Worm (Caenorhabditis elegans) whole organism, L2 larva: ENCODE data around the gene nhr-164.

Source experiments
- C34F6.9 ChIP-seq: fragments of 150-350 bp; optimal IDR thresholded peaks from 2 replicates; lab custom pipeline; 2014; ENCODE audit warnings: missing biosample characterization, missing genetic modification characterization
- F13H6.1 ChIP-seq: sonication (generic microtip); optimal IDR thresholded peaks from 2 replicates; lab custom pipeline; 2016; ENCODE audit warnings: missing genetic modification characterization, missing compliant biosample characterization
- R02D3.7 ChIP-seq: fragments of 150-350 bp; optimal IDR thresholded peaks from 2 replicates; lab custom pipeline; 2014; ENCODE audit warnings: missing biosample characterization, missing genetic modification characterization
- ZK546.5 ChIP-seq: sonication (generic microtip); optimal IDR thresholded peaks from 2 replicates; lab custom pipeline; 2017; ENCODE audit warnings: missing biosample characterization, missing genetic modification characterization
- alr-1 ChIP-seq: fragments of 150-350 bp; optimal IDR thresholded peaks from 2 replicates; lab custom pipeline; 2014; ENCODE audit warnings: missing biosample characterization, missing genetic modification characterization
- ama-1 ChIP-seq: fragments of 150-350 bp; optimal IDR thresholded peaks from 2 replicates; lab custom pipeline; 2018; ENCODE audit warnings: inconsistent platforms
- dmd-4 ChIP-seq: sonication (generic microtip); optimal IDR thresholded peaks from 2 replicates; lab custom pipeline; 2017; ENCODE audit warnings: missing biosample characterization, missing genetic modification characterization
- egl-27 ChIP-seq: sonication (generic microtip); optimal IDR thresholded peaks from 3 replicates; lab custom pipeline; 2017; ENCODE audit warnings: missing biosample characterization, missing genetic modification reagents, missing genetic modification characterization
- elt-1 ChIP-seq: fragments of 150-350 bp; optimal IDR thresholded peaks from 2 replicates; lab custom pipeline; 2014; ENCODE audit warnings: missing biosample characterization, missing genetic modification characterization
- elt-3 ChIP-seq: sonication (generic microtip); optimal IDR thresholded peaks from 2 replicates; lab custom pipeline; 2017; ENCODE audit warnings: missing biosample characterization, missing genetic modification characterization
- gmeb-1 ChIP-seq: fragments of 150-350 bp; optimal IDR thresholded peaks from 2 replicates; lab custom pipeline; 2014; ENCODE audit warnings: missing biosample characterization, missing genetic modification characterization
- lin-13 ChIP-seq: fragments of 150-350 bp; optimal IDR thresholded peaks from 2 replicates; lab custom pipeline; 2014; ENCODE audit warnings: missing biosample characterization, missing genetic modification reagents, missing genetic modification characterization
- lin-39 ChIP-seq: fragments of 150-350 bp; optimal IDR thresholded peaks from 2 replicates; lab custom pipeline; 2014; ENCODE audit warnings: missing biosample characterization, missing genetic modification reagents, missing genetic modification characterization
- lsy-2 ChIP-seq, 2 experiments: fragments of 150-350 bp in 1 of 2; sonication (generic microtip) in 1 of 2; optimal IDR thresholded peaks; 2 replicates each; lab custom pipeline; 2014 to 2017; ENCODE audit warnings: missing biosample characterization in 2 of 2, missing genetic modification characterization in 2 of 2
- mbf-1 ChIP-seq: sonication (generic microtip); optimal IDR thresholded peaks from 2 replicates; lab custom pipeline; 2017; ENCODE audit warnings: missing biosample characterization, missing genetic modification characterization
- mdl-1 ChIP-seq, 2 experiments: fragments of 150-350 bp in 1 of 2; sonication (generic microtip) in 1 of 2; optimal IDR thresholded peaks; 2 replicates each; lab custom pipeline; 2017; ENCODE audit warnings: missing biosample characterization in 2 of 2, missing genetic modification characterization in 2 of 2
- nhr-10 ChIP-seq: sonication (generic microtip); optimal IDR thresholded peaks from 2 replicates; lab custom pipeline; 2017; ENCODE audit warnings: missing biosample characterization, missing genetic modification characterization
- nhr-11 ChIP-seq: fragments of 150-350 bp; optimal IDR thresholded peaks from 2 replicates; lab custom pipeline; 2014; ENCODE audit warnings: missing biosample characterization, missing genetic modification characterization
- nhr-12 ChIP-seq: fragments of 150-350 bp; optimal IDR thresholded peaks from 2 replicates; lab custom pipeline; 2014; ENCODE audit warnings: missing biosample characterization, missing genetic modification characterization
- nhr-129 ChIP-seq: fragments of 150-350 bp; optimal IDR thresholded peaks from 2 replicates; lab custom pipeline; 2014; ENCODE audit warnings: missing biosample characterization, missing genetic modification characterization
- nhr-23 ChIP-seq: fragments of 150-350 bp; optimal IDR thresholded peaks from 2 replicates; lab custom pipeline; 2014; ENCODE audit warnings: missing biosample characterization, missing genetic modification reagents, missing genetic modification characterization
- sma-3 ChIP-seq: sonication (generic microtip); optimal IDR thresholded peaks from 2 replicates; lab custom pipeline; 2016; ENCODE audit warnings: missing genetic modification reagents, missing genetic modification characterization, missing compliant biosample characterization
- unc-39 ChIP-seq: fragments of 150-350 bp; optimal IDR thresholded peaks from 2 replicates; lab custom pipeline; 2014; ENCODE audit warnings: missing biosample characterization, missing genetic modification characterization
- unc-55 ChIP-seq: fragments of 150-350 bp; sonication (generic microtip); optimal IDR thresholded peaks from 3 replicates; lab custom pipeline; 2014; ENCODE audit warnings: missing biosample characterization, missing genetic modification reagents, missing genetic modification characterization
- unc-62 ChIP-seq: fragments of 150-350 bp; optimal IDR thresholded peaks from 2 replicates; lab custom pipeline; 2014; ENCODE audit warnings: missing biosample characterization, missing genetic modification reagents, missing genetic modification characterization
- zag-1 ChIP-seq: fragments of 150-350 bp; optimal IDR thresholded peaks from 2 replicates; lab custom pipeline; 2014; ENCODE audit warnings: missing biosample characterization, missing genetic modification characterization
- ztf-1 ChIP-seq: fragments of 200-800 bp; sonication (Bioruptor generic); conservative IDR thresholded peaks from 2 replicates; pipeline ENCODE4 v1.3.6; 2022; ENCODE audit warnings: missing genetic modification characterization, missing compliant biosample characterization

nhr-164 gene

DNA sequence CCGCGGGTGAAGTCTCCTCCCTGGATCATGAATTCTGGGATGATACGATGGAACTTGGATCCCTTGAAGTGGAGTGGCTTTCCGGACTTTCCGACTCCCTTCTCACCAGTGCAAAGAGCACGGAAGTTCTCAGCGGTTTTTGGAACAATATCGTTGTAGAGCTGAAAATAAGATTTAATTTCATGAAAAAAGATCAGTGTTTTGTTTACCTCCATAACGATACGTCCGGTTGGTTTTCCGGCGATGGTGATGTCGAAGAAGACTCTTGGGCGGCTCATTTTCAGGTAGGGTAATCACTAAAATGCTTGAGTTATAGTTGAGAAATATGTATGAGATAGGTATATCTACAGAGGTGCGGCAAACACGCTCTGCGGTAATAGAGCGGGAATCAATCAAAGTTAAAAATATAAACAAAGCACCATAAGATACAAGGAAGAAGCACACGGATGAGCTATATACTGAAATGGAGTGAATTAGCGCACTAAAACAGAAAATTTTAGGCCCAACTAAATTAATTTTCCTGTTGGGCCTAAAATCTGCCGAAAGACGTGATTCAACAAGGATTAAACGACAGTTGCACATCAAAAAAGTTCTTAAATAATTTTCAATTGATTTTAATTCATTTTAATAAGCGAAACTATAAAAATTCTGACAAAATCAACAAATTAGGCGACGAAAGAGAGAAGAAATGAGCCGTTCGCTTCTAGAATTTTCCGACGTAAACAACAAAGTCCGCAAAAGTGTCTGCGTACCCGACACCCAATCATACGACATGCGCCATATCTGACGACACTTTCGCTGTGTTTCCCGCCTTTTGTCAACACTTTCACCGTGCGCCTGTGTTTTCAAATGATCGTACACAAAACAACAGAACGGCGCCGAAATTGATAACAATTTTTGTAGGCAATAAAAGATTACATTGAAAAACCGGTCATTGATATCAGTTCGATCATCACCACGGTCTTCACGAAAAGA, 48.2 kb downstream of the nhr-164 start, which contains the start of the genes cyn-7 and bath-36 (continued):
- TF ChIP-seq elt-1 (tag; lab: Kevin White, UChicago) (no peak), zag-1 (tag; lab: Kevin White, UChicago) (no peak), unc-62 (no peak), ztf-1 (GFP tag; lab: Robert Waterston, UW) (no peak), nhr-23 (tag; lab: Kevin White, UChicago) (no peak), alr-1 (tag; lab: Kevin White, UChicago) (no peak), sma-3 (peak; percentile 88), lin-39 (no peak), mdl-1 (tag; optimal IDR thresholded peaks at IDR 0.05; lab: Kevin White, UChicago) (peak in 1 of 2 experiments; percentile 18)

DNA sequence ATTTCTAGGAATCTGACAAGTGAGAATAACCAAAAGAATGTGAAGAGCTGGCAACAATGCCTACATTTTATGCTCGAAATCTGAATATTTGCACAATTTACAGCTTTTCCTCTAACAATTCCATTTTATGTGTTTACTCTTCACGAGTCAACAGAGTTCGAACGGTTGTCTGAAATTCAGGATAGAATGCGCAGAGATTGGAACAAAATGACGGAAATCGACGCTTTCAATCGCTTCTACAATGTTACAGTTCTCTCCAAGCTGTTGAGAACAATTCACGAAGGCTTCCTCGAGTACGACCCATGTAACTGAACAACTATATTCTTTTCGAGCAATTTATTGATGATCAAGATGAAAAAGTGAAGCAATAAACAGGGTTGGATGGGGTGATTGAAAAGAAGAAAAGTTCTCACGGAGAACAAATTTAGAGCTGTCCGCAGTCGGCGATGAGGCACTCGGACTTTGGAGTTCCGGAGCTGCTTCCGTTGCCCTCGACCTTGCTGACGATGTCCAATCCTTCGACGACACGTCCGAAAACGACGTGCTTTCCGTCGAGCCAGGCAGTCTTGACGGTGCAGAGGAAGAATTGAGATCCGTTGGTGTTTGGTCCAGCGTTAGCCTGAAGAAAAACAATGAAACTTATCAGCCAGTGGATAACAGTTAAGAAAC, 49.2 kb downstream of the nhr-164 start, which contains the start of gene Y75B12B.3:
Y75B12B.3 (minus strand) TSS at position 21 of the 669 bp plus-strand sequence.
- peak; percentile 75 for TF ChIP-seq ama-1 (lab: Kevin White, UChicago)
- TF ChIP-seq unc-62: no peak
- peak in 1 of 2 experiments; percentile 29 for TF ChIP-seq lsy-2 (tag; optimal IDR thresholded peaks at IDR 0.05; lab: Kevin White, UChicago)
- no peak for TF ChIP-seq nhr-12 (tag; lab: Kevin White, UChicago)

DNA sequence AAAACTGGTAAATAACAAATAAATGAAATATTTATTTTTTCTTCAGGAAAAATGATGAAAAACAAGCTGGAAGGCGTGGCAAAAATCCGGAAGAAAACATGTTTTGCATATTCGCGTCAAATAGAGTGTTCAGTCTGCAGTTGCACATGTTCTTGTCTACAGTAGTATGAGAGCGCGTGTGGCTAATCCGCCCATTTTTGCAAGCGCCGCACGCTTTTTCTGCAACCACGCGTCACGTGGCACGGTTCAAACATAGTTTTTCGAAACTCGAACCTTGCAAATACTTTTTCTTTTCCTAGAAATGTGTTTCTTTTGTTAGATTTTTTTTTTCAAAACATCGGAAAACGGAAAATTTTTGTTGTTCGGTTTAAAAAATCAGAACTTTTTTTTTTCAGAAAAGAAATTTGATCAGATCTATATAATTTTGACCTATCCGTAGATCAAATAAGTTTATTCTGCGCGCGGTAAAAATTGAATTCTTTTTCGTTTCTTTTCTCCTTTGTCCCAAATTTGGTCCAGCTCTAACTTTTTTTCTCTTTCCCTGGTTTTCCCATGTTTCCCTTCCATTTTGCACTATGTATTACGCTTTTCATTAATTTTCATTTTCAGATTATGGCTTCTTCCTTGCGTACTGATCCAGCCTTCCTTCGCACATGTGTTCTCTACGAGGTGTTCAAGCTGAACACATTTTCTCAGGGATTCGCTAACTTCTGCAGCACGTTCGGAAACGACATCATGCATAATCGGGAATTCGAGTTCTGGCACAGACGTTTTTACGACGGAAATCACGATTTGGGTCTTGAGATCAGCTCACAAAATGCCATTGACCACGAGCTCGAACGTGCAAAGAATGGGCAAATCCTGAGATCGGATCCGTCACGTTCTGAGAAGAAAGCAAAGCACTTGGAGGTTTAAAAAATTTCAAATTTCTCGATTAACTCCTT, 51.2 kb downstream of the nhr-164 start, which contains the start of gene Y75B12B.1:
Y75B12B.1 (plus strand) TSS at position 603 of the 944 bp plus-strand sequence.
- TF ChIP-seq egl-27 (tag; lab: Kevin White, UChicago) (no peak), R02D3.7 (no peak), nhr-11 (no peak), nhr-129 (tag; lab: Kevin White, UChicago) (no peak), lin-13 (GFP tag; lab: Kevin White, UChicago) (no peak), F13H6.1 (tag; lab: Kevin White, UChicago) (no peak), lin-39 (no peak), mbf-1 (no peak), unc-55 (GFP tag; lab: Kevin White, UChicago) (no peak), nhr-10 (tag; lab: Kevin White, UChicago) (no peak), zag-1 (tag; lab: Kevin White, UChicago) (no peak), elt-3 (tag; lab: Kevin White, UChicago) (no peak), ZK546.5 (tag; lab: Kevin White, UChicago) (no peak), gmeb-1 (tag; lab: Kevin White, UChicago) (no peak), C34F6.9 (tag; lab: Kevin White, UChicago) (no peak), unc-39 (tag; lab: Kevin White, UChicago) (no peak), dmd-4 (tag; lab: Kevin White, UChicago) (no peak)
